Worm (Caenorhabditis elegans) whole organism, early embryonic: ENCODE data around the gene fbxa-141.

ENCODE experiments used
- B0310.2 ChIP-seq: sonication (generic microtip); optimal IDR thresholded peaks from 2 replicates; lab custom pipeline; 2016; ENCODE audit warnings: mild to moderate bottlenecking, missing genetic modification characterization, missing compliant biosample characterization
- F13C5.2 ChIP-seq: sonication (generic microtip); optimal IDR thresholded peaks from 2 replicates; lab custom pipeline; 2017; ENCODE audit warnings: mild to moderate bottlenecking, missing genetic modification characterization, inconsistent platforms, missing compliant biosample characterization
- ama-1 ChIP-seq: fragments of 150-350 bp; optimal IDR thresholded peaks from 2 replicates; lab custom pipeline; 2014
- ceh-13 ChIP-seq: fragments of 200-800 bp; sonication (Bioruptor generic); optimal IDR thresholded peaks from 2 replicates; lab custom pipeline; 2018; ENCODE audit warnings: mild to moderate bottlenecking, missing genetic modification characterization, missing compliant biosample characterization
- ets-7 ChIP-seq: sonication (generic microtip); optimal IDR thresholded peaks from 2 replicates; lab custom pipeline; 2016; ENCODE audit warnings: missing genotype, missing genetic modification characterization, missing compliant biosample characterization
- flt-1 ChIP-seq: fragments of 200-800 bp; sonication (Bioruptor generic); IDR thresholded peaks from 2 replicates; pipeline ENCODE4 v1.3.6; 2022; ENCODE audit warnings: missing genetic modification characterization, missing compliant biosample characterization
- hnd-1 ChIP-seq: sonication (generic microtip); optimal IDR thresholded peaks from 2 replicates; lab custom pipeline; 2016; ENCODE audit warnings: missing genetic modification characterization, missing compliant biosample characterization
- pes-1 ChIP-seq: fragments of 200-800 bp; sonication (Bioruptor generic); IDR thresholded peaks from 2 replicates; pipeline ENCODE4 v1.3.6; 2022; ENCODE audit warnings: missing genetic modification reagents, missing genetic modification characterization, missing compliant biosample characterization
- scrt-1 ChIP-seq: fragments of 200-800 bp; sonication (Bioruptor generic); IDR thresholded peaks from 2 replicates; pipeline ENCODE4 v1.3.6; 2022; ENCODE audit warnings: missing genetic modification characterization, missing compliant biosample characterization
- sea-1 ChIP-seq: fragments of 200-800 bp; sonication (Bioruptor generic); conservative IDR thresholded peaks from 2 replicates; pipeline ENCODE4 v1.3.6; 2022; ENCODE audit warnings: missing genetic modification characterization, missing compliant biosample characterization
- tbx-37 ChIP-seq: fragments of 200-800 bp; sonication (Bioruptor generic); conservative IDR thresholded peaks from 2 replicates; pipeline ENCODE4 v1.3.6; 2022; ENCODE audit warnings: missing genetic modification reagents, missing genetic modification characterization, missing compliant biosample characterization
- tra-4 ChIP-seq: sonication (generic microtip); optimal IDR thresholded peaks from 2 replicates; lab custom pipeline; 2017; ENCODE audit warnings: missing genetic modification characterization, missing compliant biosample characterization

The fbxa-141 gene

ce11 chrX:14465593-14465992, 47.1 kb downstream of the fbxa-141 start, which contains the start of gene M163.22:
TSS of gene M163.22 (plus strand) at chrX:14465893.
- TF ChIP-seq F13C5.2 (tag; lab: Kevin White, UChicago) (no peak), ceh-13 (GFP tag; lab: Kevin White, UChicago) (no peak), tra-4 (no peak), ets-7 (no peak), hnd-1 (tag; lab: Kevin White, UChicago) (no peak), flt-1 (GFP tag; lab: Robert Waterston, UW) (no peak), pes-1 (GFP tag; lab: Robert Waterston, UW) (no peak), ama-1 (lab: Kevin White, UChicago) (no peak), B0310.2 (tag; lab: Kevin White, UChicago) (no peak), tbx-37 (GFP tag; lab: Robert Waterston, UW) (no peak), sea-1 (GFP tag; lab: Robert Waterston, UW) (no peak)

- TF ChIP-seq tra-4 (no peak), scrt-1 (GFP tag; lab: Robert Waterston, UW) (no peak)
Measured at ce11 chrX:14464513-14464912, 48.2 kb downstream of the fbxa-141 start, which contains the start of gene M163.7. TSS of gene M163.7 (plus strand) at chrX:14464813.
